Fruit fly (Drosophila melanogaster): ENCODE results near the gene Gs1l.
A peak's percentile ranks its signal among the peaks of the same experiment; 100 is the strongest.

DNA sequence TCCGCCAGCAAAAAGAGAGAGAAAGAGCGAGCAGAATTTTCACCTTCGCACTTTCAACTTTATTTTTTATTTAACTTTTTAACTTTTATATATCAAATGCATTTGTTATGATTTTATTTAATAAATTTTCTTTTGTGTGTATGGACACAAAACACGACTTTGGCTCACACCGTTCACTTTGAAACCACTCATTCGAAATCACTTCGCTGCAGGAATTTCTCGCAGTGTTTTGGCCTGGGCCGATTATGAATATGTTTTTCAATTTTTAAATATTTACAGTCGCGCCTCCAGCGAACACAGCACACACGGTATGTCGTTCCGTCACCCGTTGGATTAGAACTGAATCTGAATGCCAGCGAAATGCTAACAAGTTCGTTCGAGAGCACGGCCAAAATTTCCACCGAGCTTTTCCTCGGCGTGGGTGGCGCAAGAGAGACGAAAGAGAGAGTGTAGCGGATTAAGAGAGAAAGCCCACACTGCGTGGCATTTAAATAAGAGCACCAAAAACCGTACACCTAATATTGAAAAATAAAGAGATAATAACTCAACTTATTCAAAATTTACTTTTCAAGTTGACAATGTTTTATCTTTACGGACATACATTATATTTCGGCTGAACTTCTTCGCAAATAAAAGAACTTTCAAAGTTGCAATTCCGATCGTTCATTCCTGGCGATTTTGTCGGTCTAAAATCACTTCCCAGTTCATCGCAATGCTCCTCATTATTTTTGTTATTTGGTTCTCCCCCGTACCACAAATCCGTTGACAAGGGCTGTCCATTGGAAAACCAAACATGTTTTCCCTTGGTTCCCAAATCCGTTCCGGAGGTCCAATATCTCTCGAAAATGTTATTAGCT is 15.5 kb downstream of the Gs1l start, which contains the start of gene CG15431:
- TF ChIP-seq CG8119 (GFP tag; IDR thresholded peaks at IDR 0.05) = peak; percentile 47; the same call in 1 of the 3 replicates
- no peak for TF ChIP-seq CG7368 (GFP tag; optimal IDR thresholded peaks at IDR 0.05)
- TF ChIP-seq CG6854 (GFP tag; optimal IDR thresholded peaks at IDR 0.05) = no peak
- no peak for TF ChIP-seq Sox102F (GFP tag; optimal IDR thresholded peaks at IDR 0.05)
